Fruit fly (Drosophila melanogaster) whole organism, wandering third instar larva: Measurements from ENCODE around the gene CG31819.

Source experiments
- lola ChIP-seq: fragments of >200 bp; optimal IDR thresholded peaks from 2 replicates; lab custom pipeline; 2017; ENCODE audit warnings: missing biosample characterization, missing genetic modification characterization
- sv ChIP-seq: fragments of 200-800 bp; sonication (Bioruptor generic); optimal IDR thresholded peaks from 3 replicates; lab custom pipeline; 2016; ENCODE audit warnings: missing biosample characterization, missing genetic modification characterization

DNA sequence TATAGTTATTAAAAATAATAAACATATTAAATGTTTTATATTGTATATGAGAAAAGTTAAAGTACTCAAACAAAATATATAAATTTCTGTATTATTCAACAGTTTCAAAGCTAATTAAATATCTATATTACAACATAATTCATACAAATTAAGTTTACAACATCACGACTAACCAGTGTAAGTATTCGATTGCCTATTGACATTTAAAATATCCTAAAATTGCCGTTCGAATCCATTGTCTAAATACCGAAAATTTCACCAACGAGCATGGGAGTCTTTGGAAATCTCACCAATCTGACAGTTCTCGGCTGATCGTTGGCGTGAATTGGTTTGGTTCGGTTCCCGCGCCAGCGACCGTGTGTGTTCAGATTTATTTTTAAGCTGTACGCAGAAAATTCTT lies 45.7 kb upstream of the CG31819 start, which contains the start of gene Ca-alpha1D:
- TF ChIP-seq lola (GFP tag; lab: Kevin White, UChicago) (no peak), sv (GFP tag; lab: Kevin White, UChicago) (no peak)
